Fruit fly (Drosophila melanogaster): ENCODE data around the gene CG1299.

DNA sequence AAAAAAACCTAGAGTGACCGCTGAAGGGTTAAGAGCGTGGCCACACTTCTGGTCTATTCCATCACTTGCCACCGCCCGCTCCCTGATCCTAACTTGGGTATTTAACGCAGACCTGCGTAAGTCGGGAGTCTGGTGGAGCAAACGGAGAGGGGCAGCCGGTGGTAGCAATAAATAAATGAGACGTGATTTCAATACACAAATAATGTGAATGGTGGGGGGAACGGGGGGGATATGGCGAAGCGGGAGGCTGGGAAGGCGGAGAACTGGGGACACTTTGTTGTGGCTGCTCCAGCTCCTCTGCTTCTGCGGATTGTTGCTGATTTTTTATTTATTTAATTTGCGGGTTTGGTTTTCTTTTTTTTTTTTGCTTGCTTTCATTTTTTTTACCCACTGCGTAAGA, 9.4 kb downstream of the CG1299 start:
- TF ChIP-seq tj (GFP tag; optimal IDR thresholded peaks at IDR 0.05), result no peak
- no peak for TF ChIP-seq CG7101 (tag; optimal IDR thresholded peaks at IDR 0.05)
- TF ChIP-seq bab1 (GFP tag; optimal IDR thresholded peaks at IDR 0.05), result no peak
- TF ChIP-seq CG33017 (tag; optimal IDR thresholded peaks at IDR 0.05), result no peak
- TF ChIP-seq CG1620 (GFP tag; optimal IDR thresholded peaks at IDR 0.05), result no peak
- no peak for TF ChIP-seq cnc (optimal IDR thresholded peaks at IDR 0.05)

Data from whole organism, adult.